Worm (Caenorhabditis elegans) whole organism, young adult: ENCODE results near the gene lron-4.

Experiments used
- B0336.3 ChIP-seq: fragments of 200-800 bp; sonication (Bioruptor generic); IDR thresholded peaks from 2 replicates; pipeline ENCODE4 v1.3.6; 2022; ENCODE audit warnings: missing genetic modification characterization, missing compliant biosample characterization
- F10E7.11 ChIP-seq: sonication (generic microtip); optimal IDR thresholded peaks from 2 replicates; lab custom pipeline; 2017; ENCODE audit warnings: mild to moderate bottlenecking, missing genetic modification characterization, moderate library complexity, missing compliant biosample characterization
- F23B12.7 ChIP-seq: sonication (generic microtip); optimal IDR thresholded peaks from 2 replicates; lab custom pipeline; 2017; ENCODE audit warnings: missing genetic modification characterization, mild to moderate bottlenecking, missing compliant biosample characterization, antibody characterized with exemption, moderate library complexity; ENCODE audit not compliant: insufficient read depth
- F33H1.4 ChIP-seq: fragments of 200-800 bp; sonication (Bioruptor generic); IDR thresholded peaks from 2 replicates; pipeline ENCODE4 v1.3.6; 2022; ENCODE audit warnings: missing genetic modification reagents, missing genetic modification characterization, missing compliant biosample characterization
- F52B5.7 ChIP-seq: sonication (generic microtip); optimal IDR thresholded peaks from 2 replicates; lab custom pipeline; 2016; ENCODE audit warnings: mild to moderate bottlenecking, missing genetic modification characterization, missing compliant biosample characterization
- K12H6.12 ChIP-seq: fragments of 200-800 bp; sonication (Bioruptor generic); optimal IDR thresholded peaks from 2 replicates; lab custom pipeline; 2018; ENCODE audit warnings: mild to moderate bottlenecking, missing genetic modification characterization, missing compliant biosample characterization
- T07F8.4 ChIP-seq: sonication (generic microtip); optimal IDR thresholded peaks from 2 replicates; lab custom pipeline; 2016; ENCODE audit warnings: mild to moderate bottlenecking, missing genetic modification characterization, moderate library complexity, missing compliant biosample characterization
- Y53F4B.3 ChIP-seq: fragments of 200-800 bp; sonication (Bioruptor generic); IDR thresholded peaks from 2 replicates; pipeline ENCODE4 v1.3.6; 2022; ENCODE audit warnings: missing genetic modification reagents, missing genetic modification characterization, missing compliant biosample characterization
- Y53G8AR.9 ChIP-seq: fragments of 200-800 bp; sonication (Bioruptor generic); conservative IDR thresholded peaks from 2 replicates; pipeline ENCODE4 v1.3.6; 2022; ENCODE audit warnings: missing genetic modification reagents, missing genetic modification characterization, missing compliant biosample characterization
- Y95B8A.8 ChIP-seq: fragments of 200-800 bp; sonication (Bioruptor generic); IDR thresholded peaks from 2 replicates; pipeline ENCODE4 v1.3.6; 2022; ENCODE audit warnings: missing genetic modification reagents, missing genetic modification characterization, missing compliant biosample characterization
- akir-1 ChIP-seq: fragments of 200-800 bp; sonication (Bioruptor generic); optimal IDR thresholded peaks from 2 replicates; lab custom pipeline; 2018; ENCODE audit warnings: mild to moderate bottlenecking, missing genetic modification characterization, moderate library complexity, missing compliant biosample characterization
- aptf-2 ChIP-seq: fragments of 200-800 bp; sonication (Bioruptor generic); conservative IDR thresholded peaks from 2 replicates; pipeline ENCODE4 v1.3.6; 2022; ENCODE audit warnings: missing genetic modification reagents, missing genetic modification characterization, missing compliant biosample characterization
- athp-1 ChIP-seq: sonication (generic microtip); optimal IDR thresholded peaks from 2 replicates; lab custom pipeline; 2017; ENCODE audit warnings: mild to moderate bottlenecking, missing genetic modification characterization, missing compliant biosample characterization
- attf-6 ChIP-seq: fragments of 200-800 bp; sonication (Bioruptor generic); IDR thresholded peaks from 2 replicates; pipeline ENCODE4 v1.3.6; 2022; ENCODE audit warnings: missing genetic modification reagents, missing genetic modification characterization, missing compliant biosample characterization
- ccch-3 ChIP-seq: fragments of 200-800 bp; sonication (Bioruptor generic); optimal IDR thresholded peaks from 2 replicates; lab custom pipeline; 2018; ENCODE audit warnings: mild to moderate bottlenecking, missing genetic modification characterization, missing compliant biosample characterization
- ceh-58 ChIP-seq: fragments of 200-800 bp; sonication (Bioruptor generic); IDR thresholded peaks from 2 replicates; pipeline ENCODE4 v1.3.6; 2022; ENCODE audit warnings: missing genetic modification characterization, missing compliant biosample characterization
- chd-7 ChIP-seq: sonication (generic microtip); optimal IDR thresholded peaks from 2 replicates; lab custom pipeline; 2016; ENCODE audit warnings: mild to moderate bottlenecking, missing genetic modification characterization, moderate library complexity, missing compliant biosample characterization
- die-1 ChIP-seq: sonication (generic microtip); optimal IDR thresholded peaks from 2 replicates; lab custom pipeline; 2016; ENCODE audit warnings: missing genotype, mild to moderate bottlenecking, missing genetic modification characterization, missing compliant biosample characterization
- egl-18 ChIP-seq: fragments of 200-800 bp; sonication (Bioruptor generic); IDR thresholded peaks from 2 replicates; pipeline ENCODE4 v1.3.6; 2022; ENCODE audit warnings: missing genetic modification reagents, missing genetic modification characterization, missing compliant biosample characterization
- ekl-4 ChIP-seq: fragments of 200-800 bp; sonication (Bioruptor generic); IDR thresholded peaks from 2 replicates; pipeline ENCODE4 v1.3.6; 2022; ENCODE audit warnings: missing genetic modification reagents, missing genetic modification characterization, missing compliant biosample characterization
- him-1 ChIP-seq: sonication (generic microtip); optimal IDR thresholded peaks from 2 replicates; lab custom pipeline; 2016; ENCODE audit warnings: missing genotype, missing genetic modification reagents, missing genetic modification characterization, missing compliant biosample characterization
- hlh-26 ChIP-seq: fragments of 200-800 bp; sonication (Bioruptor generic); conservative IDR thresholded peaks from 2 replicates; pipeline ENCODE4 v1.3.6; 2022; ENCODE audit warnings: missing genetic modification reagents, missing genetic modification characterization, missing compliant biosample characterization
- hmg-1.2 ChIP-seq: fragments of 200-800 bp; sonication (Bioruptor generic); IDR thresholded peaks from 2 replicates; pipeline ENCODE4 v1.3.6; 2022; ENCODE audit warnings: missing genetic modification reagents, missing genetic modification characterization, missing compliant biosample characterization
- hrde-1 ChIP-seq: sonication (generic microtip); optimal IDR thresholded peaks from 2 replicates; lab custom pipeline; 2016; ENCODE audit warnings: missing genetic modification characterization, mild to moderate bottlenecking, missing compliant biosample characterization, moderate library complexity, missing genotype, missing genetic modification reagents, borderline replicate concordance
- let-607 ChIP-seq, 2 experiments: fragments of 200-800 bp in 1 of 2; sonication (Bioruptor generic) in 1 of 2; sonication (generic microtip) in 1 of 2; optimal IDR thresholded peaks; 2 replicates each; lab custom pipeline; 2016 to 2018; ENCODE audit warnings: mild to moderate bottlenecking in 2 of 2, missing compliant biosample characterization in 2 of 2, missing genetic modification characterization in 2 of 2, moderate library complexity in 2 of 2, missing genotype in 1 of 2
- lin-54 ChIP-seq: fragments of 200-800 bp; sonication (Bioruptor generic); optimal IDR thresholded peaks from 2 replicates; lab custom pipeline; 2018; ENCODE audit warnings: mild to moderate bottlenecking, missing genetic modification characterization, missing compliant biosample characterization
- lir-1 ChIP-seq: fragments of 200-800 bp; sonication (Bioruptor generic); conservative IDR thresholded peaks from 2 replicates; pipeline ENCODE4 v1.3.6; 2022; ENCODE audit warnings: missing genetic modification reagents, missing genetic modification characterization, missing compliant biosample characterization
- lsl-1 ChIP-seq: fragments of 200-800 bp; sonication (Bioruptor generic); optimal IDR thresholded peaks from 2 replicates; lab custom pipeline; 2018; ENCODE audit warnings: mild to moderate bottlenecking, missing genetic modification characterization, moderate library complexity, missing compliant biosample characterization
- madf-10 ChIP-seq: sonication (generic microtip); optimal IDR thresholded peaks from 2 replicates; lab custom pipeline; 2016; ENCODE audit warnings: mild to moderate bottlenecking, missing genetic modification characterization, missing compliant biosample characterization
- madf-8 ChIP-seq: fragments of 200-800 bp; sonication (Bioruptor generic); conservative IDR thresholded peaks from 2 replicates; pipeline ENCODE4 v1.3.6; 2022; ENCODE audit warnings: missing genetic modification reagents, missing genetic modification characterization, missing compliant biosample characterization
- mes-4 ChIP-seq: sonication (generic microtip); optimal IDR thresholded peaks from 2 replicates; lab custom pipeline; 2016; ENCODE audit warnings: missing genotype, missing genetic modification characterization, missing compliant biosample characterization
- rcor-1 ChIP-seq: fragments of 200-800 bp; sonication (Bioruptor generic); IDR thresholded peaks from 2 replicates; pipeline ENCODE4 v1.3.6; 2022; ENCODE audit warnings: missing genetic modification reagents, missing genetic modification characterization, missing compliant biosample characterization
- snpc-3.4 ChIP-seq: sonication (generic microtip); optimal IDR thresholded peaks from 2 replicates; lab custom pipeline; 2017; ENCODE audit warnings: missing genetic modification characterization, mild to moderate bottlenecking, missing compliant biosample characterization, antibody characterized with exemption, moderate library complexity, missing genotype, missing genetic modification reagents
- snpc-4 ChIP-seq, 5 experiments: fragments of 150-350 bp in 1 of 5; sonication (generic microtip) in 4 of 5; optimal IDR thresholded peaks; 2 replicates each; lab custom pipeline; 2014 to 2018; ENCODE audit warnings: missing genetic modification characterization in 5 of 5, missing biosample characterization in 3 of 5, antibody characterized with exemption in 2 of 5, mild to moderate bottlenecking in 2 of 5, missing compliant biosample characterization in 2 of 5, missing genotype in 2 of 5, moderate library complexity in 2 of 5, missing genetic modification reagents in 1 of 5
- sptf-2 ChIP-seq: fragments of 200-800 bp; sonication (Bioruptor generic); optimal IDR thresholded peaks from 2 replicates; lab custom pipeline; 2018; ENCODE audit warnings: mild to moderate bottlenecking, missing genetic modification characterization, missing compliant biosample characterization
- unc-130 ChIP-seq: sonication (generic microtip); optimal IDR thresholded peaks from 2 replicates; lab custom pipeline; 2016; ENCODE audit warnings: missing genetic modification reagents, missing genetic modification characterization, missing compliant biosample characterization
- unc-62 ChIP-seq: fragments of 150-350 bp; optimal IDR thresholded peaks from 2 replicates; lab custom pipeline; 2014; ENCODE audit warnings: missing biosample characterization, missing genetic modification reagents, missing genetic modification characterization
- zfh-2 ChIP-seq: fragments of 200-800 bp; sonication (Bioruptor generic); conservative IDR thresholded peaks from 2 replicates; pipeline ENCODE4 v1.3.6; 2022; ENCODE audit warnings: missing genetic modification reagents, missing genetic modification characterization, missing compliant biosample characterization
- ztf-18 ChIP-seq: sonication (generic microtip); optimal IDR thresholded peaks from 2 replicates; lab custom pipeline; 2016; ENCODE audit warnings: missing genotype, mild to moderate bottlenecking, missing genetic modification characterization, missing compliant biosample characterization
- ztf-25 ChIP-seq: fragments of 200-800 bp; sonication (Bioruptor generic); IDR thresholded peaks from 2 replicates; pipeline ENCODE4 v1.3.6; 2022; ENCODE audit warnings: missing genetic modification reagents, missing genetic modification characterization, missing compliant biosample characterization
- ztf-26 ChIP-seq: sonication (generic microtip); optimal IDR thresholded peaks from 2 replicates; lab custom pipeline; 2017; ENCODE audit warnings: missing genetic modification characterization, missing compliant biosample characterization
- ztf-3 ChIP-seq: fragments of 200-800 bp; sonication (Bioruptor generic); optimal IDR thresholded peaks from 2 replicates; lab custom pipeline; 2018; ENCODE audit warnings: mild to moderate bottlenecking, missing genetic modification characterization, missing compliant biosample characterization

The lron-4 gene

DNA sequence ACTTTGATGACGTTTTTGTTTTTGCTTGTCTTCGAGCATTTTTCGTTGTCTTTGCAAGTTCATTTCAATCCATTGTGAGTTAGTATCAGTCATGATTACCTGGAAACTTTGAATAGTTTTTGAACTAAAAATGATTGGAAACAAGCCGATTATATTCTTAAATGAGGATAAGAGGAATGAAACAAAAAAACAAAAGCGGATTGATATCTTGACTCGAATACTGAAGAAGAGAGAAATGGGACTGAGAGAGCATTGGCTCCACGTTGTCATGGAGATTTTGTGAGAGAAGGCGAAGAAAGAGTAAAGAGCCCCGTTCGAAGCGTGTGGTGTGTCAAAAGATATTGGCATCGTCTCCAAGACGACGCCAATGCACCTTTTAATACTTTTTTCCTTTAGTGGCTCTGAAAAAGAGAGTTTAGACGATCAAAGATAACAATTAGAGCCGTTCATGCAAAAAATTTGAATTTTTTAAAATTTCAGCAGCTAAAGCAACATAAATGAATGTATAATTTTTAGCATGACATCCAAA, 44.9 kb upstream of the lron-4 start, which contains the start of the genes tub-1 and tmem-138:
tub-1 (minus strand) TSS at position 101 of the 529 bp plus-strand sequence.
tmem-138 (plus strand) TSS at position 479 of the 529 bp plus-strand sequence.
- TF ChIP-seq lsl-1 (GFP tag; lab: Kevin White, UChicago) (no peak), snpc-4 (GFP tag; optimal IDR thresholded peaks at IDR 0.05; lab: Kevin White, UChicago) (no peak), snpc-4 (tag; optimal IDR thresholded peaks at IDR 0.05; lab: Kevin White, UChicago) (no peak), hrde-1 (no peak), F33H1.4 (no peak), K12H6.12 (tag; lab: Kevin White, UChicago) (no peak), egl-18 (GFP tag; lab: Robert Waterston, UW) (no peak), chd-7 (tag; lab: Kevin White, UChicago) (no peak), lir-1 (GFP tag; lab: Robert Waterston, UW) (no peak)

DNA sequence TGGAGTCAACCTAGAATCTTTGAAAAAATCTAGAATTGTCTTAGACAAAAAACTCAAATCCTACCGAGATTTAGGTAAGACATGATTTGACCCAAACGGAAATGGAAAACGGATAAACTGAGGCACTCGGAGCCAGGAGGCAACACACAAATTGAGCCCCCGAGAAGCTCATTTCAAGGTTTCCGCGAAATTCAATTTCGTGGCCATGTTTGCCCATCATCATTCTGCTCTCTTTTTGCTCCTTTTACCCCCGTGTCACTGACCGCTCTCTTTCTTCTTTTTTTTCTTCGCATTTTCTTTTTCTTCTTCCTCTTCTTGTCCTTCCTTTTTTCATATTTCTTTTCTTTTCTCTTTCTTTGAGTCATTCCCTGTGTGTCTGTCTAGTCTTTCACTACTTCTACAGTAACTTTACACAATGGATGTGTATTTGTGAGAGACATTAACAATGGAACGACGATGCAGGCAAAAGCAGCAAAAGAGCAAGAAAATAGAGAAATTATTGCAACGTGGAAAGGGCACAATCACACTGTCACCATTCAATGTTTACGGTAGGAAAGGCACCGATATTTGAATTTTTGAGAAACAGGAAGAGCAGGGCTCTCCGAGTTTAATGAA, 40.9 kb upstream of the lron-4 start:
- TF ChIP-seq ceh-58 (GFP tag; lab: Robert Waterston, UW) (no peak), madf-10 (tag; lab: Kevin White, UChicago) (no peak), attf-6 (GFP tag; lab: Robert Waterston, UW) (no peak), Y53F4B.3 (GFP tag; lab: Robert Waterston, UW) (no peak), mes-4 (tag; lab: Kevin White, UChicago) (no peak), zfh-2 (GFP tag; lab: Robert Waterston, UW) (no peak), Y53G8AR.9 (no peak), hlh-26 (GFP tag; lab: Robert Waterston, UW) (no peak), T07F8.4 (tag; lab: Kevin White, UChicago) (no peak), madf-8 (no peak), hmg-1.2 (no peak), B0336.3 (GFP tag; lab: Robert Waterston, UW) (no peak), ztf-26 (tag; lab: Kevin White, UChicago) (no peak), K12H6.12 (tag; lab: Kevin White, UChicago) (no peak), ztf-3 (GFP tag; lab: Kevin White, UChicago) (no peak), die-1 (tag; lab: Kevin White, UChicago) (no peak), him-1 (tag; lab: Kevin White, UChicago) (no peak), F23B12.7 (tag; lab: Kevin White, UChicago) (no peak)
- TF ChIP-seq, all 124 proteins: peak for 0

DNA sequence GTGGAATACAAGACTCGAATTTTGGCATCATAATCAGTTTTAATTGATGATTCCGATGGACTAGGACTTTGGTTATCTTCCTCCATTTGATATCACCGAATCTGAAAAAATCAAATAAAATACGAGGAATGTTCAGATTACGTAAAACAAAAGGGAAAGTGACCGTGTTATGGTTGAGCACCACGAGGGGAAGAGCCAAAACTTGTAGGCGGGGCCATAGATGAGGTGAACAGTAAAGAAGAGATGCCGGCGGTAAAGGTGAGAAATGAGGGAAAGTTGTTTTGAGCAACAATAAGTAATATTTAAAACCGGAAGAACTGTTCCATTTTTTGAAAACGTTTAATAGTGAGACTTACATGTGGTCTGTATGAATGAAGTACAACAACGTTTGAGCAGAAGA, 38.0 kb upstream of the lron-4 start, which contains the start of gene F10B5.3:
F10B5.3 (minus strand) TSS at position 101 of the 400 bp plus-strand sequence.
- TF ChIP-seq F10E7.11 (tag; lab: Kevin White, UChicago): no peak
- no peak for TF ChIP-seq unc-130 (GFP tag; lab: Kevin White, UChicago)
- no peak for TF ChIP-seq sptf-2 (GFP tag; lab: Kevin White, UChicago)
- TF ChIP-seq F52B5.7 (tag; lab: Kevin White, UChicago): no peak
- no peak for TF ChIP-seq unc-62
- TF ChIP-seq, all 124 proteins: peak for 0

DNA sequence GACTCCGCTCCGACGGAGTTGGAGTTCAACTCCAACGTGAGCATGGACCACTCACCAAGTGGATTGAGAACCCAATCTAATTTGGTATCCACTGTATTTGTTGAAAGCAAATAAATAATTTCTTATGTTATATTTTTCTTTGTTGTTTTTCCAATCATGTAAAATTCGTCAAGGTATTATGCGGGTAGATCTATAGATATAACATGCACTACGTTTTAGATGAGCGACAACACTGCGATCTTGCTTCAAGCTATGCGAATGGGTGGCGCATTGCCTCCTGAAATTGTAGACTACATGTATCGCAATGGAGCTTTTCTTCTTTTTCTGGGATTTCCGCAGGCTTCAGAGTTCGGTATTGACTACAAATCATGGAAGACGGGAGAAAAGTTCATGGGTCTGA, 32.6 kb upstream of the lron-4 start, which contains the start of gene F10B5.2:
F10B5.2 (plus strand) TSS at position 220 of the 400 bp plus-strand sequence.
- TF ChIP-seq snpc-3.4 (tag; lab: Kevin White, UChicago) (peak; percentile 63), Y95B8A.8 (no peak), lin-54 (GFP tag; lab: Kevin White, UChicago) (peak; percentile 51), athp-1 (peak; percentile 8), let-607 (tag; optimal IDR thresholded peaks at IDR 0.05; lab: Kevin White, UChicago) (no peak), aptf-2 (GFP tag; lab: Robert Waterston, UW) (no peak), ccch-3 (GFP tag; lab: Kevin White, UChicago) (no peak), akir-1 (no peak), him-1 (tag; lab: Kevin White, UChicago) (peak; percentile 44), ztf-18 (no peak), ekl-4 (GFP tag; lab: Robert Waterston, UW) (peak; percentile 58; the same call in 1 of the 2 replicates), rcor-1 (GFP tag; lab: Robert Waterston, UW) (0 out of 2 replicates have a peak, but pooled peaks have one; percentile 42), ztf-25 (GFP tag; lab: Robert Waterston, UW) (0 out of 2 replicates have a peak, but pooled peaks have one; percentile 29)
